Worm (Caenorhabditis elegans) whole organism, L4 larva: ENCODE data around the gene msrp-3.
A peak's percentile ranks its signal among the peaks of the same experiment; 100 is the strongest.
"Not testable (repeated sequence)": the region's sequence is repeated elsewhere in the genome, so short reads cannot be mapped to it uniquely, and the experiment has no call there.

Experiments used
- D1046.2 ChIP-seq: fragments of 200-800 bp; sonication (Bioruptor generic); IDR thresholded peaks from 2 replicates; pipeline ENCODE4 v1.3.6; 2022; ENCODE audit warnings: missing genetic modification characterization, missing compliant biosample characterization
- F10B5.3 ChIP-seq: sonication (generic microtip); optimal IDR thresholded peaks from 2 replicates; lab custom pipeline; 2016; ENCODE audit warnings: mild to moderate bottlenecking, missing genetic modification characterization, missing compliant biosample characterization
- R02D3.7 ChIP-seq: fragments of 150-350 bp; sonication (generic microtip); optimal IDR thresholded peaks from 3 replicates; lab custom pipeline; 2014; ENCODE audit warnings: missing biosample characterization, missing genetic modification characterization
- T20F7.1 ChIP-seq: fragments of 200-800 bp; sonication (Bioruptor generic); optimal IDR thresholded peaks from 2 replicates; lab custom pipeline; 2018; ENCODE audit warnings: mild to moderate bottlenecking, missing genetic modification characterization, missing compliant biosample characterization
- ama-1 ChIP-seq: fragments of 150-350 bp; optimal IDR thresholded peaks from 2 replicates; lab custom pipeline; 2014; ENCODE audit warnings: inconsistent platforms, mixed read lengths
- arid-1 ChIP-seq: fragments of 200-800 bp; sonication (Bioruptor generic); conservative IDR thresholded peaks from 2 replicates; pipeline ENCODE4 v1.3.6; 2022; ENCODE audit warnings: missing genetic modification reagents, missing genetic modification characterization, missing compliant biosample characterization
- ceh-20 ChIP-seq: fragments of 200-800 bp; sonication (Bioruptor generic); IDR thresholded peaks from 2 replicates; pipeline ENCODE4 v1.3.6; 2022; ENCODE audit warnings: missing genetic modification reagents, missing genetic modification characterization, missing compliant biosample characterization
- ceh-28 ChIP-seq: fragments of 150-350 bp; optimal IDR thresholded peaks from 2 replicates; lab custom pipeline; 2014; ENCODE audit warnings: missing biosample characterization, missing genetic modification reagents, missing genetic modification characterization
- ceh-32 ChIP-seq: sonication (generic microtip); optimal IDR thresholded peaks from 2 replicates; lab custom pipeline; 2016; ENCODE audit warnings: mild to moderate bottlenecking, missing genetic modification characterization, missing compliant biosample characterization; ENCODE audit not compliant: poor library complexity
- ceh-44 ChIP-seq: fragments of 200-800 bp; sonication (Bioruptor generic); IDR thresholded peaks from 2 replicates; pipeline ENCODE4 v1.3.6; 2022; ENCODE audit warnings: missing genetic modification reagents, missing genetic modification characterization, missing compliant biosample characterization
- ceh-62 ChIP-seq: sonication (generic microtip); optimal IDR thresholded peaks from 2 replicates; lab custom pipeline; 2017; ENCODE audit warnings: missing biosample characterization, missing genetic modification characterization
- daf-16 ChIP-seq, 3 experiments: sonication (generic microtip); optimal IDR thresholded peaks; 2 replicates each; lab custom pipeline; 2016 to 2017; ENCODE audit warnings: missing genetic modification characterization in 3 of 3, missing genetic modification reagents in 3 of 3, mild to moderate bottlenecking in 2 of 3, missing compliant biosample characterization in 2 of 3, missing biosample characterization in 1 of 3, moderate library complexity in 1 of 3
- dmd-6 ChIP-seq: fragments of 200-800 bp; sonication (Bioruptor generic); IDR thresholded peaks from 2 replicates; pipeline ENCODE4 v1.3.6; 2022; ENCODE audit warnings: missing genetic modification reagents, missing genetic modification characterization, missing compliant biosample characterization
- dmd-9 ChIP-seq: fragments of 200-800 bp; sonication (Bioruptor generic); IDR thresholded peaks from 2 replicates; pipeline ENCODE4 v1.3.6; 2022; ENCODE audit warnings: missing genetic modification reagents, missing genetic modification characterization, missing compliant biosample characterization
- dpl-1 ChIP-seq: fragments of 150-350 bp; optimal IDR thresholded peaks from 2 replicates; lab custom pipeline; 2014; ENCODE audit warnings: missing biosample characterization, missing genetic modification reagents, missing genetic modification characterization
- duxl-1 ChIP-seq: sonication (generic microtip); optimal IDR thresholded peaks from 2 replicates; lab custom pipeline; 2016; ENCODE audit warnings: mild to moderate bottlenecking, missing genetic modification characterization, moderate library complexity, missing compliant biosample characterization; ENCODE audit not compliant: poor library complexity
- hif-1 ChIP-seq, 2 experiments: sonication (generic microtip); optimal IDR thresholded peaks; 2 replicates each; lab custom pipeline; 2016 to 2017; ENCODE audit warnings: missing compliant biosample characterization in 2 of 2, missing genetic modification characterization in 2 of 2, missing genetic modification reagents in 2 of 2, missing genotype in 2 of 2, mild to moderate bottlenecking in 1 of 2
- hlh-11 ChIP-seq: fragments of 200-800 bp; sonication (Bioruptor generic); optimal IDR thresholded peaks from 2 replicates; lab custom pipeline; 2018; ENCODE audit warnings: mild to moderate bottlenecking, missing genetic modification characterization, missing compliant biosample characterization
- hlh-30 ChIP-seq: sonication (generic microtip); optimal IDR thresholded peaks from 2 replicates; lab custom pipeline; 2017; ENCODE audit warnings: antibody characterized with exemption, mild to moderate bottlenecking, missing genetic modification characterization, missing compliant biosample characterization; ENCODE audit not compliant: insufficient read depth
- lin-29 ChIP-seq: fragments of 200-800 bp; sonication (Bioruptor generic); IDR thresholded peaks from 2 replicates; pipeline ENCODE4 v1.3.6; 2022; ENCODE audit warnings: missing genetic modification reagents, missing genetic modification characterization, missing compliant biosample characterization
- lin-38 ChIP-seq: fragments of 200-800 bp; sonication (Bioruptor generic); IDR thresholded peaks from 2 replicates; pipeline ENCODE4 v1.3.6; 2022; ENCODE audit warnings: missing genetic modification reagents, missing genetic modification characterization, missing compliant biosample characterization
- lir-3 ChIP-seq: sonication (generic microtip); optimal IDR thresholded peaks from 2 replicates; lab custom pipeline; 2016; ENCODE audit warnings: mild to moderate bottlenecking, missing genetic modification characterization, missing compliant biosample characterization
- lsy-2 ChIP-seq, 2 experiments: fragments of 150-350 bp in 1 of 2; sonication (generic microtip) in 1 of 2; optimal IDR thresholded peaks; 2 replicates each; lab custom pipeline; 2014 to 2017; ENCODE audit warnings: missing biosample characterization in 2 of 2, missing genetic modification characterization in 2 of 2
- madf-9 ChIP-seq: fragments of 200-800 bp; sonication (Bioruptor generic); conservative IDR thresholded peaks from 2 replicates; pipeline ENCODE4 v1.3.6; 2022; ENCODE audit warnings: missing genetic modification reagents, missing genetic modification characterization, missing compliant biosample characterization
- mdl-1 ChIP-seq, 2 experiments: fragments of 150-350 bp in 1 of 2; sonication (generic microtip) in 1 of 2; optimal IDR thresholded peaks; 2 replicates each; lab custom pipeline; 2014 to 2017; ENCODE audit warnings: missing biosample characterization in 2 of 2, missing genetic modification characterization in 2 of 2
- mes-2 ChIP-seq: sonication (generic microtip); optimal IDR thresholded peaks from 2 replicates; lab custom pipeline; 2016; ENCODE audit warnings: missing genotype, mild to moderate bottlenecking, missing genetic modification characterization, missing compliant biosample characterization; ENCODE audit not compliant: poor library complexity, severe bottlenecking
- mxl-2 ChIP-seq: fragments of 200-800 bp; sonication (Bioruptor generic); conservative IDR thresholded peaks from 2 replicates; pipeline ENCODE4 v1.3.6; 2022; ENCODE audit warnings: missing genetic modification reagents, missing genetic modification characterization, missing compliant biosample characterization
- mxl-3 ChIP-seq: fragments of 200-800 bp; sonication (Bioruptor generic); optimal IDR thresholded peaks from 2 replicates; lab custom pipeline; 2018; ENCODE audit warnings: mild to moderate bottlenecking, missing genetic modification characterization, missing compliant biosample characterization
- nhr-11 ChIP-seq: fragments of 150-350 bp; optimal IDR thresholded peaks from 2 replicates; lab custom pipeline; 2014; ENCODE audit warnings: missing biosample characterization, missing genetic modification characterization
- nhr-25 ChIP-seq: sonication (generic microtip); optimal IDR thresholded peaks from 2 replicates; lab custom pipeline; 2017; ENCODE audit warnings: missing genetic modification characterization, mild to moderate bottlenecking, missing compliant biosample characterization, antibody characterized with exemption, moderate library complexity, borderline replicate concordance; ENCODE audit not compliant: insufficient read depth
- nhr-28 ChIP-seq: fragments of 150-350 bp; optimal IDR thresholded peaks from 2 replicates; lab custom pipeline; 2014; ENCODE audit warnings: missing biosample characterization, missing genetic modification characterization
- nhr-42 ChIP-seq: fragments of 200-800 bp; sonication (Bioruptor generic); IDR thresholded peaks from 2 replicates; pipeline ENCODE4 v1.3.6; 2022; ENCODE audit warnings: missing genetic modification characterization, missing compliant biosample characterization
- nhr-76 ChIP-seq: fragments of 150-350 bp; optimal IDR thresholded peaks from 2 replicates; lab custom pipeline; 2014; ENCODE audit warnings: missing biosample characterization, missing genetic modification characterization
- nhr-77 ChIP-seq: fragments of 150-350 bp; optimal IDR thresholded peaks from 2 replicates; lab custom pipeline; 2014; ENCODE audit warnings: missing biosample characterization, missing genetic modification characterization
- pha-4 ChIP-seq, 2 experiments: fragments of 150-350 bp in 1 of 2; fragments of 200-800 bp in 1 of 2; sonication (Bioruptor generic) in 1 of 2; IDR thresholded peaks in 1 of 2; optimal IDR thresholded peaks in 1 of 2; 2 replicates each; pipeline versions ENCODE4 v1.3.6 to Lab custom; 2014 to 2022; ENCODE audit warnings: missing genetic modification characterization in 2 of 2, missing genetic modification reagents in 2 of 2, missing biosample characterization in 1 of 2, missing compliant biosample characterization in 1 of 2
- php-3 ChIP-seq: fragments of 200-800 bp; sonication (Bioruptor generic); IDR thresholded peaks from 2 replicates; pipeline ENCODE4 v1.3.6; 2022; ENCODE audit warnings: missing genetic modification reagents, missing genetic modification characterization, missing compliant biosample characterization
- set-16 ChIP-seq: fragments of 200-800 bp; sonication (Bioruptor generic); IDR thresholded peaks from 2 replicates; pipeline ENCODE4 v1.3.6; 2022; ENCODE audit warnings: missing genetic modification reagents, missing genetic modification characterization, missing compliant biosample characterization
- skn-1 ChIP-seq: fragments of 150-350 bp; optimal IDR thresholded peaks from 2 replicates; lab custom pipeline; 2014; ENCODE audit warnings: missing biosample characterization, missing genetic modification characterization
- unc-130 ChIP-seq: sonication (generic microtip); optimal IDR thresholded peaks from 2 replicates; lab custom pipeline; 2016; ENCODE audit warnings: missing genetic modification reagents, missing genetic modification characterization, missing compliant biosample characterization
- zfp-3 ChIP-seq: fragments of 200-800 bp; sonication (Bioruptor generic); conservative IDR thresholded peaks from 2 replicates; pipeline ENCODE4 v1.3.6; 2022; ENCODE audit warnings: missing genetic modification reagents, missing genetic modification characterization, missing compliant biosample characterization
- zip-11 ChIP-seq: fragments of 200-800 bp; sonication (Bioruptor generic); IDR thresholded peaks from 2 replicates; pipeline ENCODE4 v1.3.6; 2022; ENCODE audit warnings: missing genetic modification characterization, missing compliant biosample characterization
- ztf-11 ChIP-seq: fragments of 150-350 bp; optimal IDR thresholded peaks from 2 replicates; lab custom pipeline; 2014; ENCODE audit warnings: missing biosample characterization, missing genetic modification characterization
- ztf-7 ChIP-seq: fragments of 150-350 bp; optimal IDR thresholded peaks from 2 replicates; lab custom pipeline; 2014; ENCODE audit warnings: missing biosample characterization, missing genetic modification characterization

The msrp-3 gene

DNA sequence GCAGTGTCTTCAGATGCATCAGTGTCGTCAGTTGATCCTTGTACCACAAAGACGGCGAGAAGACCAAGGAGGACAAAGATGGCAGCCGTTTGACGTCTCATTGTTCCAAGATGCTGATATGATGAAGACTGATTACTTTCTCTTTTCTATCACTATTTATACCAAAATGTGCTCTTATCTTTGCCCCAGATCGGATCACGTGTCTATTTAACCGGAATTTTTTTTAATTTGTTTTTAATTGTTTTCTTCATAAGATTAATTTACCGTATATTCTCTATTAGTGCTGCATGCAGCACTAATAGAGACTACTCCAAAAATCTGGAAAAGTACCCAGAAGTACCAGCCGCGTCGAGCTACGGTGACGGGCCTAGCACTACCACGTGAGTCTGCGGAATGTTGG is at the start of gene msrp-3:
msrp-3 (minus strand) TSS at position 101 of the 400 bp plus-strand sequence.
- no peak for TF ChIP-seq D1046.2
- TF ChIP-seq unc-130 (GFP tag; lab: Kevin White, UChicago): no peak
- no peak for TF ChIP-seq nhr-25 (tag; lab: Kevin White, UChicago)
- no peak for TF ChIP-seq mxl-2 (GFP tag; lab: Robert Waterston, UW)
- TF ChIP-seq dmd-9: no peak
- TF ChIP-seq nhr-28 (tag; lab: Kevin White, UChicago): no peak
- no peak for TF ChIP-seq arid-1 (GFP tag; lab: Robert Waterston, UW)
- TF ChIP-seq hif-1 (tag; optimal IDR thresholded peaks at IDR 0.05; lab: Kevin White, UChicago): no peak
- TF ChIP-seq lsy-2 (tag; optimal IDR thresholded peaks at IDR 0.05; lab: Kevin White, UChicago): no peak
- TF ChIP-seq lin-29 (GFP tag; lab: Robert Waterston, UW): no peak
- TF ChIP-seq madf-9 (GFP tag; lab: Robert Waterston, UW): no peak
- no peak for TF ChIP-seq set-16 (GFP tag; lab: Robert Waterston, UW)
- no peak for TF ChIP-seq ceh-32 (tag; lab: Kevin White, UChicago)
- no peak for TF ChIP-seq skn-1 (tag; lab: Kevin White, UChicago)
- no peak for TF ChIP-seq ztf-11
- no peak for TF ChIP-seq zfp-3
- no peak for TF ChIP-seq zip-11 (GFP tag; lab: Robert Waterston, UW)
- no peak for TF ChIP-seq nhr-42 (GFP tag; lab: Robert Waterston, UW)
- no peak for TF ChIP-seq F10B5.3
- TF ChIP-seq ceh-62 (tag; lab: Kevin White, UChicago): no peak

DNA sequence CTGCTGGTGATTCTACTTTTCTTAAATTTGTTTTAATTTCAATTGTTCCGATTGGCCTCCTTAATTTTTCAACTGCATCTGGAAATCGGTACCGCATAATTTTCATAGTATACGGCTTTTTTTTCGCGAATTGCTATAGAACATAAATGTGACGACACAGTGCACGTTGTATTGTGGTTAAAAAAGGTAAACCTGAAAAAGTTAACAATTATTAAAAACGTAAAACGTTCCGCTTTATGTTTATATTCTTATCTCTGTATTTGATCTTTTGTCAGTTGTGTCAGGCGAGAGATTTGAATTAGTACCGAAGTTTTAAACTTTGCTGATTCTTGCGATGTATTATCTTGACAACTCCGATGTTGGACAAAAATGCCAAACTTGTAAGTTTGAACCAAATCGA is 46.9 kb upstream of the msrp-3 start, which contains the start of gene Y46B2A.4:
Y46B2A.4 (plus strand) TSS at position 301 of the 400 bp plus-strand sequence.
- no peak for TF ChIP-seq ztf-7 (tag; lab: Kevin White, UChicago)

DNA sequence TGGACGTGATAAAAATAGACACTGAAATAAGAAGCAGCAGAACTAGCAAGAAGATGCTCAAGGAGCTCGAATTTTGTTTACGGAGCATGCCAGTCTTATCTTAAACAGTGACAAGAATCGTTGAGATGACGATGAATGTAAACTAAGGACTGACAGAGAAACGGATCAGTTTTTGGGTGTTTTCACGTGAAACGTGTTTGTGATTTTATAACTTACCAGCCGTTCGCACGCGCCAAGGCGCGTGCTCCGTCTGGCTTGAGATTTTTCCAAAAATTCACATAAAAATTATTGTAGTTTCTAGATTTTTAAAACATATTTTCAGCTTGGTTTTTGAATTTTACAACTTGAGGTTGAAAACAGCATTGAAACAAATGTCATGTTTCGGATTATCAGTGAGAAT is 35.9 kb upstream of the msrp-3 start, which contains the start of gene F28A10.5:
F28A10.5 (minus strand) TSS at position 101 of the 400 bp plus-strand sequence.
- TF ChIP-seq lin-38; zip-11 (GFP tag; lab: Robert Waterston, UW); R02D3.7 (tag; lab: Kevin White, UChicago): not testable (repeated sequence)

DNA sequence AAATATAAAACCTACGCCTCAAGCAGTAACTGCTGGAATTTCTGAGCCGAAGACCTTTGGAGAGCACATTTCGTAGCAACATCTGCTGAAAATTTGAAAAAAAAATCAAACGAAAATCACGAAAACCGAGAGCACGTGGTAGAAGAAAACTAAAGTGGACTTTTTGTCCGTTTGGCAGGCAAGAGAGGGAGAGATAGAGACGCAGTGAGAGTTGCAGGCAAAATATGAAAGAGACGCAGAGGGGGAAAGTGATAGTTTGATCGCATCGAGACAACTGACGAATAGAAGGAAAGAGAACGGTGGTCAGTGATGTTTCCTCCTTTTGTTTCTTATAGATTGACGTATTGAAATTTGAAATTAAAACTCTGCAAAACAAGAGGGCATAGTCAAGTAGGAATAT is 33.9 kb upstream of the msrp-3 start, which contains the start of the genes acdh-9 and F28A10.13:
acdh-9 (minus strand) TSS at position 85 of the 400 bp plus-strand sequence.
F28A10.13 (plus strand) TSS at position 294 of the 400 bp plus-strand sequence.
- peak; percentile 89 for TF ChIP-seq hlh-11 (tag; lab: Kevin White, UChicago)
- no peak for TF ChIP-seq R02D3.7 (tag; lab: Kevin White, UChicago)
- TF ChIP-seq lsy-2 (tag; optimal IDR thresholded peaks at IDR 0.05; lab: Kevin White, UChicago): peak in 1 of 2 experiments; percentile 58
- TF ChIP-seq nhr-77 (tag; lab: Kevin White, UChicago): peak; percentile 36
- peak; percentile 62 for TF ChIP-seq T20F7.1 (GFP tag; lab: Kevin White, UChicago)
- peak; percentile 62 for TF ChIP-seq nhr-76
- no peak for TF ChIP-seq ceh-28 (tag; lab: Kevin White, UChicago)
- 0 out of 2 replicates have a peak, but pooled peaks have one; percentile 18 for TF ChIP-seq php-3
- TF ChIP-seq lir-3 (tag; lab: Kevin White, UChicago): no peak
- no peak for TF ChIP-seq ztf-7 (tag; lab: Kevin White, UChicago)
- TF ChIP-seq mdl-1 (tag; optimal IDR thresholded peaks at IDR 0.05; lab: Kevin White, UChicago): peak; percentile 79 to 96
- TF ChIP-seq ceh-44: no peak
- peak; percentile 89 for TF ChIP-seq mxl-3 (GFP tag; lab: Kevin White, UChicago)
- 0 out of 2 replicates have a peak, but pooled peaks have one; percentile 15 for TF ChIP-seq ceh-20 (GFP tag; lab: Robert Waterston, UW)
- TF ChIP-seq daf-16 (GFP tag; optimal IDR thresholded peaks at IDR 0.05; lab: Kevin White, UChicago): no peak
- TF ChIP-seq daf-16 (tag; optimal IDR thresholded peaks at IDR 0.05; lab: Kevin White, UChicago): peak; percentile 73
- TF ChIP-seq lin-38: peak; percentile 27; the same call in 1 of the 2 replicates
- TF ChIP-seq lin-29 (GFP tag; lab: Robert Waterston, UW): no peak
- peak; percentile 83 for TF ChIP-seq nhr-28 (tag; lab: Kevin White, UChicago)
- TF ChIP-seq pha-4 (GFP tag; IDR thresholded peaks at IDR 0.05; lab: Robert Waterston, UW): no peak
- TF ChIP-seq pha-4 (tag; optimal IDR thresholded peaks at IDR 0.05; lab: Kevin White, UChicago): peak; percentile 57
- peak; percentile 54 for TF ChIP-seq mes-2
- TF ChIP-seq ama-1 (lab: Kevin White, UChicago): peak; percentile 46
- TF ChIP-seq nhr-11 (tag; lab: Kevin White, UChicago): peak; percentile 51
- TF ChIP-seq dmd-6 (GFP tag; lab: Robert Waterston, UW): peak; percentile 83
- peak; percentile 46 for TF ChIP-seq duxl-1 (tag; lab: Kevin White, UChicago)
- peak; percentile 2 for TF ChIP-seq dpl-1 (GFP tag; lab: Kevin White, UChicago)
- TF ChIP-seq hlh-30 (tag; lab: Kevin White, UChicago): peak; percentile 86
